Worm (Caenorhabditis elegans) whole organism, midembryonic: Measurements from ENCODE around the gene R07H5.9.

Source experiments
- flt-1 ChIP-seq: fragments of 200-800 bp; sonication (Bioruptor generic); IDR thresholded peaks from 2 replicates; pipeline ENCODE4 v1.3.6; 2022; ENCODE audit warnings: missing genetic modification characterization, missing compliant biosample characterization
- ref-1 ChIP-seq: fragments of 200-800 bp; sonication (Bioruptor generic); conservative IDR thresholded peaks from 2 replicates; pipeline ENCODE4 v1.3.6; 2022; ENCODE audit warnings: missing genetic modification reagents, missing genetic modification characterization, missing compliant biosample characterization
- ztf-23 ChIP-seq: fragments of 200-800 bp; sonication (Bioruptor generic); IDR thresholded peaks from 2 replicates; pipeline ENCODE4 v1.3.6; 2022; ENCODE audit warnings: missing genetic modification reagents, missing genetic modification characterization, missing compliant biosample characterization

DNA sequence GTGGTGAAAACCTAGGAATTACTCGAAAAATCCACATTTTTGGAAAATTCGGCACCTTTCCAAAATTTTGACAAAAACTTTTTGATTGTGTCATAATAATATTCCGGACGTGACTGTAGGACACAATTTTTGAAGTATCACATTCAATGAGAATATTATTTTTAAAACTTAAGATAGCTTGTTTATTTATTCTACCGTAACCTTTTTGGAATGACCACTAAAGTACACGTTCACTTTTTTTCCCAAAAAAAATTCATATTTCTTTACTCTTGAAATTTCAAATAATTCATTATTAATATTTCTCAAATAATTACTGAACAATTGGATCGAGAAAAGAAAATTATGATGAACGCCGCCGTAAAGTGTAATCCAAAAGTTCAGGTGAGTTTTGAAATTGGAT, at the start of gene R07H5.9:
- no peak for TF ChIP-seq ztf-23 (GFP tag; lab: Robert Waterston, UW)
- TF ChIP-seq ref-1, result no peak
- no peak for TF ChIP-seq flt-1 (GFP tag; lab: Robert Waterston, UW)
